Worm (Caenorhabditis elegans): Measurements from ENCODE around the gene sel-8.

DNA sequence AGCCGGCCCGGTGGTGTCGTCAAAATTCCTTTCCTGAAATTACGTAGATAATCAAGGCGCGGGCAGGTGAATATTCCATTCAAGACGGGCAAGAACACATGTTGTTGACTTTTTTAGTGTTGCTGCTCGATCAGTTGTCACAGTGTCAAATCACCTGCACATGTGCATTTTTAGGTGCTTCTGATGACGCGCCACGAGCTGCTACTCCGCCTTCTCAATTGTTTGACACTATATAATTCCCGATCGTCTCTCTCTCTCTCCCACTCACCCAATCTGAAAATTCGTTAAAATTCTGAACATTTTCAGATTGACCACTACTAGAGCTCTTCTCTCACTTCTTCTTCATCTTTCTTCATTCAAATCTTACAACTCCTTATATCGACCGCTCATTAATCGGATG lies 53.7 kb downstream of the sel-8 start, which contains the start of gene nhr-6:
- TF ChIP-seq F33H1.4 (GFP tag; IDR thresholded peaks at IDR 0.05) (no peak), aptf-2 (GFP tag; conservative IDR thresholded peaks at IDR 0.05) (no peak), unc-62 (GFP tag; optimal IDR thresholded peaks at IDR 0.05) (no peak), snpc-4 (GFP tag; optimal IDR thresholded peaks at IDR 0.05) (no peak), snpc-4 (tag; optimal IDR thresholded peaks at IDR 0.05) (no peak), ccch-3 (GFP tag; optimal IDR thresholded peaks at IDR 0.05) (no peak), ama-1 (optimal IDR thresholded peaks at IDR 0.05) (no peak), ama-1 (GFP tag; optimal IDR thresholded peaks at IDR 0.05) (no peak), lin-35 (GFP tag; optimal IDR thresholded peaks at IDR 0.05) (no peak), F55B11.4 (tag; optimal IDR thresholded peaks at IDR 0.05; ENCODE audit: borderline replicate concordance, insufficient read depth) (no peak), sea-2 (GFP tag; IDR thresholded peaks at IDR 0.05) (no peak), hmg-1.2 (GFP tag; IDR thresholded peaks at IDR 0.05) (no peak), hlh-26 (GFP tag; conservative IDR thresholded peaks at IDR 0.05) (no peak), hlh-12 (tag; optimal IDR thresholded peaks at IDR 0.05) (no peak), madf-3 (GFP tag; IDR thresholded peaks at IDR 0.05) (no peak), F22D6.2 (tag; optimal IDR thresholded peaks at IDR 0.05) (no peak)

All from whole organism, young adult.